Fruit fly (Drosophila melanogaster): ENCODE measurements around the gene Hmx.

Gene Hmx

dm6 chr3R:17615076-17615475 lies 56.3 kb downstream of the Hmx start:
- TF ChIP-seq Dll (optimal IDR thresholded peaks at IDR 0.05), result no peak
- TF ChIP-seq EcR (GFP tag; optimal IDR thresholded peaks at IDR 0.05), result no peak
- no peak for TF ChIP-seq psq (optimal IDR thresholded peaks at IDR 0.05)
- TF ChIP-seq usp (GFP tag; optimal IDR thresholded peaks at IDR 0.05), result no peak
- TF ChIP-seq CG8478 (optimal IDR thresholded peaks at IDR 0.05), result no peak
- no peak for TF ChIP-seq pan (optimal IDR thresholded peaks at IDR 0.05)

- no peak for TF ChIP-seq CG8478 (optimal IDR thresholded peaks at IDR 0.05)
- TF ChIP-seq EcR (GFP tag; optimal IDR thresholded peaks at IDR 0.05), result no peak
- no peak for TF ChIP-seq usp (GFP tag; optimal IDR thresholded peaks at IDR 0.05)
- TF ChIP-seq pan (optimal IDR thresholded peaks at IDR 0.05), result no peak
- no peak for TF ChIP-seq psq (optimal IDR thresholded peaks at IDR 0.05)
- TF ChIP-seq Dll (optimal IDR thresholded peaks at IDR 0.05), result no peak
Measured at dm6 chr3R:17615746-17616145, 57.0 kb downstream of the Hmx start.

- TF ChIP-seq CG8478 (optimal IDR thresholded peaks at IDR 0.05) (no peak), usp (GFP tag; optimal IDR thresholded peaks at IDR 0.05) (no peak), pan (optimal IDR thresholded peaks at IDR 0.05) (no peak), EcR (GFP tag; optimal IDR thresholded peaks at IDR 0.05) (no peak)
Measured at dm6 chr3R:17616541-17616940, 57.8 kb downstream of the Hmx start.

- TF ChIP-seq pan (optimal IDR thresholded peaks at IDR 0.05), result no peak
- no peak for TF ChIP-seq Dll (optimal IDR thresholded peaks at IDR 0.05)
- no peak for TF ChIP-seq EcR (GFP tag; optimal IDR thresholded peaks at IDR 0.05)
- no peak for TF ChIP-seq usp (GFP tag; optimal IDR thresholded peaks at IDR 0.05)
- TF ChIP-seq CG8478 (optimal IDR thresholded peaks at IDR 0.05), result no peak
- TF ChIP-seq psq (optimal IDR thresholded peaks at IDR 0.05), result no peak
Measured at dm6 chr3R:17617121-17617975, 58.6 kb downstream of the Hmx start.

dm6 chr3R:17617976-17618308 lies 59.2 kb downstream of the Hmx start:
- TF ChIP-seq pan (optimal IDR thresholded peaks at IDR 0.05) (no peak), usp (GFP tag; optimal IDR thresholded peaks at IDR 0.05) (no peak), CG8478 (optimal IDR thresholded peaks at IDR 0.05) (no peak), EcR (GFP tag; optimal IDR thresholded peaks at IDR 0.05) (no peak), psq (optimal IDR thresholded peaks at IDR 0.05) (no peak), Dll (optimal IDR thresholded peaks at IDR 0.05) (no peak)
